Worm (Caenorhabditis elegans): ENCODE data around the gene D2085.7.

- TF ChIP-seq tra-4 (tag; optimal IDR thresholded peaks at IDR 0.05) (no peak), tbx-37 (GFP tag; conservative IDR thresholded peaks at IDR 0.05) (no peak)
These were observed 23.7 kb upstream of the D2085.7 start, which contains the start of gene chhy-1 for ce11 chrII:8617516-8617915.
